Worm (Caenorhabditis elegans) whole organism, late embryonic: ENCODE measurements around the gene cutl-11.

Source experiments
- F13H6.1 ChIP-seq: sonication (generic microtip); optimal IDR thresholded peaks from 2 replicates; lab custom pipeline; 2016; ENCODE audit warnings: missing genetic modification characterization, missing compliant biosample characterization
- K02D7.2 ChIP-seq: sonication (generic microtip); optimal IDR thresholded peaks from 2 replicates; lab custom pipeline; 2017; ENCODE audit warnings: mild to moderate bottlenecking, missing genetic modification characterization, missing compliant biosample characterization
- T23F11.4 ChIP-seq: fragments of 200-800 bp; sonication (Bioruptor generic); optimal IDR thresholded peaks from 2 replicates; lab custom pipeline; 2018; ENCODE audit warnings: mild to moderate bottlenecking, missing genetic modification characterization, missing compliant biosample characterization
- ceh-18 ChIP-seq: sonication (generic microtip); optimal IDR thresholded peaks from 2 replicates; lab custom pipeline; 2016; ENCODE audit warnings: missing genetic modification characterization, missing compliant biosample characterization
- ceh-19 ChIP-seq: fragments of 200-800 bp; sonication (Bioruptor generic); optimal IDR thresholded peaks from 2 replicates; lab custom pipeline; 2018; ENCODE audit warnings: mild to moderate bottlenecking, missing genetic modification characterization, missing compliant biosample characterization
- ceh-2 ChIP-seq: sonication (generic microtip); optimal IDR thresholded peaks from 2 replicates; lab custom pipeline; 2016; ENCODE audit warnings: missing genotype, missing genetic modification characterization, missing compliant biosample characterization
- ceh-22 ChIP-seq: sonication (generic microtip); optimal IDR thresholded peaks from 2 replicates; lab custom pipeline; 2017; ENCODE audit warnings: missing biosample characterization, missing genetic modification characterization
- ceh-24 ChIP-seq: sonication (generic microtip); optimal IDR thresholded peaks from 2 replicates; lab custom pipeline; 2016; ENCODE audit warnings: mild to moderate bottlenecking, missing genetic modification characterization, missing compliant biosample characterization
- ceh-30 ChIP-seq: fragments of 150-350 bp; optimal IDR thresholded peaks from 2 replicates; lab custom pipeline; 2014; ENCODE audit warnings: missing biosample characterization, missing genetic modification characterization
- ceh-31 ChIP-seq: sonication (generic microtip); optimal IDR thresholded peaks from 2 replicates; lab custom pipeline; 2016; ENCODE audit warnings: missing genetic modification characterization, missing compliant biosample characterization
- ceh-34 ChIP-seq: sonication (generic microtip); optimal IDR thresholded peaks from 2 replicates; lab custom pipeline; 2016; ENCODE audit warnings: mild to moderate bottlenecking, missing genetic modification characterization, missing compliant biosample characterization
- ceh-48 ChIP-seq: sonication (generic microtip); optimal IDR thresholded peaks from 2 replicates; lab custom pipeline; 2016; ENCODE audit warnings: missing genetic modification characterization, inconsistent platforms, missing compliant biosample characterization
- ceh-9 ChIP-seq: sonication (generic microtip); optimal IDR thresholded peaks from 2 replicates; lab custom pipeline; 2016; ENCODE audit warnings: mild to moderate bottlenecking, missing genetic modification characterization, inconsistent platforms, missing compliant biosample characterization
- che-1 ChIP-seq: sonication (generic microtip); optimal IDR thresholded peaks from 2 replicates; lab custom pipeline; 2016; ENCODE audit warnings: mild to moderate bottlenecking, missing genetic modification characterization, missing compliant biosample characterization
- elt-2 ChIP-seq: sonication (generic microtip); optimal IDR thresholded peaks from 2 replicates; lab custom pipeline; 2016; ENCODE audit warnings: missing genetic modification reagents, missing genetic modification characterization, missing compliant biosample characterization
- ets-4 ChIP-seq: sonication (generic microtip); optimal IDR thresholded peaks from 2 replicates; lab custom pipeline; 2016; ENCODE audit warnings: missing genetic modification characterization, missing compliant biosample characterization
- eyg-1 ChIP-seq: sonication (generic microtip); optimal IDR thresholded peaks from 2 replicates; lab custom pipeline; 2016; ENCODE audit warnings: missing genotype, missing genetic modification characterization, missing compliant biosample characterization
- fax-1 ChIP-seq: sonication (generic microtip); optimal IDR thresholded peaks from 2 replicates; lab custom pipeline; 2016; ENCODE audit warnings: missing genotype, missing genetic modification characterization, missing compliant biosample characterization
- hlh-13 ChIP-seq: fragments of 200-800 bp; sonication (Bioruptor generic); optimal IDR thresholded peaks from 2 replicates; lab custom pipeline; 2018; ENCODE audit warnings: mild to moderate bottlenecking, missing genetic modification characterization, missing compliant biosample characterization
- hlh-15 ChIP-seq: sonication (generic microtip); optimal IDR thresholded peaks from 2 replicates; lab custom pipeline; 2016; ENCODE audit warnings: missing genetic modification characterization, missing compliant biosample characterization
- hlh-6 ChIP-seq: sonication (generic microtip); optimal IDR thresholded peaks from 2 replicates; lab custom pipeline; 2016; ENCODE audit warnings: missing genotype, missing genetic modification characterization, missing compliant biosample characterization
- hlh-8 ChIP-seq: sonication (generic microtip); optimal IDR thresholded peaks from 2 replicates; lab custom pipeline; 2016; ENCODE audit warnings: missing genotype, missing genetic modification characterization, missing compliant biosample characterization
- nfya-1 ChIP-seq: sonication (generic microtip); optimal IDR thresholded peaks from 2 replicates; lab custom pipeline; 2017; ENCODE audit warnings: missing genetic modification characterization, mild to moderate bottlenecking, missing compliant biosample characterization, antibody characterized with exemption, moderate library complexity
- nhr-11 ChIP-seq: fragments of 150-350 bp; optimal IDR thresholded peaks from 2 replicates; lab custom pipeline; 2014; ENCODE audit warnings: missing biosample characterization, missing genetic modification characterization
- nhr-232 ChIP-seq: sonication (generic microtip); optimal IDR thresholded peaks from 2 replicates; lab custom pipeline; 2016; ENCODE audit warnings: missing genetic modification characterization, missing compliant biosample characterization
- pax-1 ChIP-seq: fragments of 150-350 bp; optimal IDR thresholded peaks from 2 replicates; lab custom pipeline; 2014; ENCODE audit warnings: missing biosample characterization, missing genetic modification characterization
- pha-2 ChIP-seq: sonication (generic microtip); optimal IDR thresholded peaks from 2 replicates; lab custom pipeline; 2017; ENCODE audit warnings: mild to moderate bottlenecking, missing genetic modification characterization, missing compliant biosample characterization
- pqm-1 ChIP-seq: sonication (generic microtip); optimal IDR thresholded peaks from 2 replicates; lab custom pipeline; 2016; ENCODE audit warnings: missing genetic modification characterization, missing compliant biosample characterization
- rnt-1 ChIP-seq: sonication (generic microtip); optimal IDR thresholded peaks from 2 replicates; lab custom pipeline; 2016; ENCODE audit warnings: missing genetic modification characterization, missing compliant biosample characterization
- sdc-2 ChIP-seq: sonication (generic microtip); optimal IDR thresholded peaks from 2 replicates; lab custom pipeline; 2016; ENCODE audit warnings: missing genotype, missing genetic modification characterization, missing compliant biosample characterization
- unc-42 ChIP-seq: sonication (generic microtip); optimal IDR thresholded peaks from 2 replicates; lab custom pipeline; 2016; ENCODE audit warnings: missing genotype, missing genetic modification characterization, missing compliant biosample characterization
- unc-55 ChIP-seq: sonication (generic microtip); optimal IDR thresholded peaks from 2 replicates; lab custom pipeline; 2017; ENCODE audit warnings: missing biosample characterization, missing genetic modification reagents, missing genetic modification characterization
- ztf-16 ChIP-seq: sonication (generic microtip); optimal IDR thresholded peaks from 2 replicates; lab custom pipeline; 2017; ENCODE audit warnings: missing genetic modification characterization, missing compliant biosample characterization

Gene cutl-11

DNA sequence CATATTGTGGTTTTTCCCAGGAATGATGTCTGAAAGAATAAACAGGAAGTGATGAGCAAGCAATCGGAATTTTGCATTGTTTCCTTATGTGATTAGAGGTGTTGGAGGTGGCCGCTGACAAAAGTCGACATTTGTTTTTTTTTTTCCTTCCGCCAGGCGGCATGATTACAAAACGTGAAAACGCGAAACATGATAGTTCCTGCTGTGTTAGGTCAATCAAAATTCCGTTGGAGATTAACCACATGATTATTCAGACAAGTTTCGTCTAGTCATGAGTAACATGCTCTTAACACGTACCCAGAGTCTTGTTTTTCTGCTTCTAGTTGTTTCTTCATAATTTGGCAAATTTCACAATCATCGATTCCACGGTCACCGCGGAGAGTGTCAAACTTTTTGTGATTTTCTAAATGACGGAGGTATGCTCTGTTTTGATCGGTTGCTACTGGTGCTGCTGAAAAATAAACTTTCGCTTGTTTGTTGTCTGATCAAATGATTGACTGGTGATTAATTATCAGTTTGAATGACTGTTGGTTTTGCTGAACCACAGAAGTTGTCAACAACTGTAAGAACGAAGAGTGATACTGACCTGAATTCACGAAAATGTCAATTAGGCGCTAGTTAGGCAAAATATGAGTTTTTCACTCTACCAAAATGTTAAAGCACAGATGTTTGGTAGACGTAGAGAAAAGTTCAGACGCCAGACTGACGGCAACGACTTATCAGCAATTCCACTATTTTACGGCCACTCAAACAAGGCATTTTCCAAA lies 28.7 kb upstream of the cutl-11 start:
- TF ChIP-seq pha-2 (no peak), ceh-9 (tag; lab: Kevin White, UChicago) (no peak), nhr-232 (tag; lab: Kevin White, UChicago) (no peak), hlh-13 (no peak), fax-1 (no peak), nhr-11 (no peak), eyg-1 (no peak), ceh-30 (tag; lab: Kevin White, UChicago) (no peak), ceh-48 (tag; lab: Kevin White, UChicago) (no peak), ceh-22 (tag; lab: Kevin White, UChicago) (no peak)

DNA sequence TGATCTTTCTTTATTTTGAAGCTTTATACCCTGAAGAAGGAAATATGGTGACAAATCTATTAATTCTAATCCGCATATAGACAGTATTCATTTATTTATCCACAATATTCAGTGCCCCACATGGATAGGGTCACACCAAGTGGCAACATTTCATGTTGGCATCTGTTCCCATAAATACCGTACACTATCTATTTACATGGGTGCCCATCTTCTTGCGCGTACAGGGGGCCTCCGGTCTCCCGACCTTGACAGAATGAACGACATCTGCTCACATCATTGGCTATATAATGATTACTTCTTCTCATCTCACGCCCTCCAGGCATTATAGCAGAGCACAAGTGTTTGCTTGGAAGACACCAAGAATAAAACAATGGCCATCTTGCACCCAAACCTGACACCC lies 24.9 kb upstream of the cutl-11 start:
- TF ChIP-seq unc-55 (GFP tag; lab: Kevin White, UChicago) (no peak), ceh-31 (tag; lab: Kevin White, UChicago) (peak; percentile 21)

DNA sequence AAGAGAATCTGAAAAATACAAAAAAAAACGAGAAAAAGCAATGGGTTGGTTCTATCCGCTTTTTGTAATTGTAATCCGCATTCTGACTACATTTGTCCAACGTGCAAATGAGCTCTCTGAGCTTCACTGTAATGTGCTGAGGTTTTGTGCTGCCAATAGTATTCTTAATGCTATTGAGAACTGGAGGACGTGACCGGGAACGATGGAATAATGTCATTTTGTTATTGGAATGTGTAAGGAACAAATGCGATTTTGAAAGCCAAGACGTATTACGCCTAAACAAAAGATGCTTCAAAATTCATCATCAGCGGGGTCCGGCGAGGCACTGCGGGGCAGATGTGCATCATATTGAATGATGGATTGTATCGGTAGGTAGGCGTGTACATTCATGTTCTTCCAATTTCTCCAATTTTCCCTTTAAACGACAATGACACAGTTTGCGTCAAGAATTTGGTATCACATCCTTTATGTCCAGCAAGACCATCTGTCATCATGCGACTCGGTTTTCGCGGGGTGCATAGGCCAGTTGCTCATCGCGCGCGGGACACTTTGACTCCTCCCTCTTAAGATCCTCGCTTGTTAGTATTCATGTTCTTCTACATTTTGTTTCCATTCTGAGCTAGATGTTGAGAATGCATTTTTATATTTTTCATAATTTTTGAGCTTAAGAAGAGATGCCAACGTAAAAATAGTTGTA lies 22.6 kb upstream of the cutl-11 start:
- TF ChIP-seq unc-42 (tag; lab: Kevin White, UChicago) (peak; percentile 44), pax-1 (no peak), hlh-8 (no peak)

DNA sequence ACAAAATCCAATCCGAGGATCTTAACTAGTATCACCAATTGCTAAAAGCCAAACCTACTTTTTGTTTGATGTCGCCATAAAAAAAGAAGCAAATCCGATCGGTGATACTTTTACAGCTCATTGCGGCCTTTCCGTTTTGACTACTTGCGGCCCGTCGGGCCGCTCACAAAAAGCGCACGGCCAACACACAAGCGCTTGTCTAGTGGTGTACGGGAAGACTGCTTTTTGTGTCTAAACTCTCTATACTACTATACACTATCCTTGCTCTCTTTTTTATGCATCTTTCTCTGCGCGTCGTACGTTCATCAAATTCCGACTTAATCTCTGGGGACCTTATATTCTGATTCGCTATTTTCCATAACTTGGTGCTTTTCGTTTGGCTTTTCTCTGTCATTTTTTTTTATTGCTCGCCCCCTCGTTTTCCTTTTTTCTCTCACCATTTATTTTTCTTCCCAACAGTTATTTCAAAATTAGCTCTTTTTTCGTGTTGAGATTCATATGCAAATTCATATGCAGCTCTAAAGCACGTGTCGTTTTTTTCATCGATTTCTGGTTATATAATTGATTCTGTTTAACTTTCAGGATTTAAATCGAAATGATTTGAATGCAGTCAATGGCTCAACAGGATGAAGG lies 16.0 kb upstream of the cutl-11 start, which contains the start of gene noca-2:
noca-2 (plus strand) TSS at position 583 of the 633 bp plus-strand sequence.
- TF ChIP-seq ztf-16 (no peak), ceh-30 (tag; lab: Kevin White, UChicago) (no peak), pha-2 (no peak), nhr-232 (tag; lab: Kevin White, UChicago) (no peak), hlh-13 (no peak), ceh-24 (tag; lab: Kevin White, UChicago) (no peak), ceh-31 (tag; lab: Kevin White, UChicago) (peak; percentile 24), sdc-2 (no peak), fax-1 (no peak), unc-42 (tag; lab: Kevin White, UChicago) (peak; percentile 65), ceh-19 (GFP tag; lab: Kevin White, UChicago) (no peak), nfya-1 (peak; percentile 61), ceh-9 (tag; lab: Kevin White, UChicago) (no peak), ceh-2 (tag; lab: Kevin White, UChicago) (no peak), ceh-48 (tag; lab: Kevin White, UChicago) (no peak), unc-55 (GFP tag; lab: Kevin White, UChicago) (peak; percentile 62), ceh-34 (tag; lab: Kevin White, UChicago) (peak; percentile 9), pqm-1 (tag; lab: Kevin White, UChicago) (no peak), K02D7.2 (tag; lab: Kevin White, UChicago) (no peak), ets-4 (tag; lab: Kevin White, UChicago) (no peak), ceh-18 (tag; lab: Kevin White, UChicago) (no peak), F13H6.1 (no peak), hlh-15 (tag; lab: Kevin White, UChicago) (no peak)

DNA sequence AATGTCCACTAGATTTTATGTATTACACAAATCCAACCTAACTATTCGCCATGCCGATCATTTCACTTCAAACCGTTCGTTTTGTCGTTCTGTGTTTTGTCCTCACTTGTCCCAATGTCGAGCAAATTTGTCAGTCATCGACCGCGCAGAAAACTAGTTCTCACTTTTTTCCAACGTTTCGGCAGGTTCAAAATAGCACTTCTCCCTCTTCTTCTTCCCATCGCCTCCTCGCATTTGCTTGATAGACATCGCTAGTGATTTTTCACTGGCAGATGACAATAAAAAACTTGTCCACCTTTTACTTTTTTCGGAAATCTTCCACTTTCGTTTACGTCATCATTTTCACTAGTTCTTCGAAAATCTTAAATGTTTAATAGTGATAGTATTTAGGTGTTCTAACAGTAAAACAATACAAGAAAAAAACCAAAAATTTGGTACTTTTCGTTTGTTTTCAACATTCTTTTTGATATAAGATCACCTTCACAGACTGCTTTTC lies 14.9 kb upstream of the cutl-11 start:
- TF ChIP-seq che-1 (tag; lab: Kevin White, UChicago) (no peak), elt-2 (tag; lab: Kevin White, UChicago) (no peak), hlh-6 (tag; lab: Kevin White, UChicago) (no peak), ceh-34 (tag; lab: Kevin White, UChicago) (no peak), T23F11.4 (GFP tag; lab: Kevin White, UChicago) (no peak), unc-55 (GFP tag; lab: Kevin White, UChicago) (no peak), ets-4 (tag; lab: Kevin White, UChicago) (no peak), rnt-1 (tag; lab: Kevin White, UChicago) (no peak), sdc-2 (no peak), eyg-1 (no peak)
- TF ChIP-seq, all 69 proteins: peak for 0
